Worm (Caenorhabditis elegans) whole organism, young adult: Measurements from ENCODE around the gene hlh-15.
A peak's percentile ranks its signal among the peaks of the same experiment; 100 is the strongest.

Source experiments
- B0035.1 ChIP-seq: sonication (generic microtip); optimal IDR thresholded peaks from 2 replicates; lab custom pipeline; 2016; ENCODE audit warnings: missing genetic modification characterization, mild to moderate bottlenecking, missing compliant biosample characterization, missing genotype, missing genetic modification reagents
- B0261.1 ChIP-seq: sonication (generic microtip); optimal IDR thresholded peaks from 2 replicates; lab custom pipeline; 2016; ENCODE audit warnings: mild to moderate bottlenecking, missing genetic modification characterization, moderate library complexity, missing compliant biosample characterization
- F23B12.7 ChIP-seq: sonication (generic microtip); optimal IDR thresholded peaks from 2 replicates; lab custom pipeline; 2017; ENCODE audit warnings: missing genetic modification characterization, mild to moderate bottlenecking, missing compliant biosample characterization, antibody characterized with exemption, moderate library complexity; ENCODE audit not compliant: insufficient read depth
- F37B4.10 ChIP-seq: fragments of 200-800 bp; sonication (Bioruptor generic); IDR thresholded peaks from 2 replicates; pipeline ENCODE4 v1.3.6; 2022; ENCODE audit warnings: missing genetic modification characterization, missing compliant biosample characterization
- F55B11.4 ChIP-seq: sonication (generic microtip); optimal IDR thresholded peaks from 2 replicates; lab custom pipeline; 2016; ENCODE audit warnings: missing compliant biosample characterization, missing genetic modification characterization, borderline replicate concordance; ENCODE audit not compliant: insufficient read depth
- F57A8.1 ChIP-seq: fragments of 200-800 bp; sonication (Bioruptor generic); optimal IDR thresholded peaks from 2 replicates; lab custom pipeline; 2018; ENCODE audit warnings: mild to moderate bottlenecking, missing genetic modification characterization, moderate library complexity, missing compliant biosample characterization
- T07F8.4 ChIP-seq: sonication (generic microtip); optimal IDR thresholded peaks from 2 replicates; lab custom pipeline; 2016; ENCODE audit warnings: mild to moderate bottlenecking, missing genetic modification characterization, moderate library complexity, missing compliant biosample characterization
- Y56A3A.18 ChIP-seq: fragments of 200-800 bp; sonication (Bioruptor generic); IDR thresholded peaks from 2 replicates; pipeline ENCODE4 v1.3.6; 2022; ENCODE audit warnings: missing genetic modification reagents, missing genetic modification characterization, missing compliant biosample characterization
- ama-1 ChIP-seq, 3 experiments: fragments of 150-350 bp in 1 of 3; sonication (generic microtip) in 2 of 3; optimal IDR thresholded peaks; 2 replicates each; lab custom pipeline; 2014 to 2018; ENCODE audit warnings: missing biosample characterization in 2 of 3, missing genetic modification characterization in 2 of 3, missing genetic modification reagents in 2 of 3
- aptf-2 ChIP-seq: fragments of 200-800 bp; sonication (Bioruptor generic); conservative IDR thresholded peaks from 2 replicates; pipeline ENCODE4 v1.3.6; 2022; ENCODE audit warnings: missing genetic modification reagents, missing genetic modification characterization, missing compliant biosample characterization
- aptf-3 ChIP-seq: fragments of 200-800 bp; sonication (Bioruptor generic); IDR thresholded peaks from 2 replicates; pipeline ENCODE4 v1.3.6; 2022; ENCODE audit warnings: missing genetic modification characterization, missing compliant biosample characterization
- attf-5 ChIP-seq: fragments of 200-800 bp; sonication (Bioruptor generic); optimal IDR thresholded peaks from 2 replicates; lab custom pipeline; 2018; ENCODE audit warnings: mild to moderate bottlenecking, missing genetic modification characterization, missing compliant biosample characterization
- attf-6 ChIP-seq: fragments of 200-800 bp; sonication (Bioruptor generic); IDR thresholded peaks from 2 replicates; pipeline ENCODE4 v1.3.6; 2022; ENCODE audit warnings: missing genetic modification reagents, missing genetic modification characterization, missing compliant biosample characterization
- cebp-1 ChIP-seq, 2 experiments: fragments of 200-800 bp in 1 of 2; sonication (Bioruptor generic) in 1 of 2; sonication (generic microtip) in 1 of 2; IDR thresholded peaks in 1 of 2; optimal IDR thresholded peaks in 1 of 2; 2 replicates each; pipeline versions ENCODE4 v1.3.6 to Lab custom; 2017 to 2022; ENCODE audit warnings: missing compliant biosample characterization in 2 of 2, missing genetic modification characterization in 2 of 2, mild to moderate bottlenecking in 1 of 2, missing genetic modification reagents in 1 of 2, moderate library complexity in 1 of 2
- cebp-2 ChIP-seq: fragments of 200-800 bp; sonication (Bioruptor generic); IDR thresholded peaks from 2 replicates; pipeline ENCODE4 v1.3.6; 2022; ENCODE audit warnings: missing genetic modification characterization, missing compliant biosample characterization
- ceh-100 ChIP-seq: fragments of 200-800 bp; sonication (Bioruptor generic); IDR thresholded peaks from 2 replicates; pipeline ENCODE4 v1.3.6; 2022; ENCODE audit warnings: missing genetic modification reagents, missing genetic modification characterization, missing compliant biosample characterization
- ceh-27 ChIP-seq: fragments of 200-800 bp; sonication (Bioruptor generic); optimal IDR thresholded peaks from 2 replicates; lab custom pipeline; 2018; ENCODE audit warnings: mild to moderate bottlenecking, missing genetic modification characterization, moderate library complexity, missing compliant biosample characterization
- ceh-40 ChIP-seq: fragments of 200-800 bp; sonication (Bioruptor generic); IDR thresholded peaks from 2 replicates; pipeline ENCODE4 v1.3.6; 2022; ENCODE audit warnings: missing genetic modification characterization, missing compliant biosample characterization
- chd-7 ChIP-seq: sonication (generic microtip); optimal IDR thresholded peaks from 2 replicates; lab custom pipeline; 2016; ENCODE audit warnings: mild to moderate bottlenecking, missing genetic modification characterization, moderate library complexity, missing compliant biosample characterization
- egl-44 ChIP-seq: fragments of 200-800 bp; sonication (Bioruptor generic); IDR thresholded peaks from 2 replicates; pipeline ENCODE4 v1.3.6; 2022; ENCODE audit warnings: missing genetic modification reagents, missing genetic modification characterization, missing compliant biosample characterization
- egrh-3 ChIP-seq: fragments of 200-800 bp; sonication (Bioruptor generic); IDR thresholded peaks from 2 replicates; pipeline ENCODE4 v1.3.6; 2022; ENCODE audit warnings: missing genetic modification reagents, missing genetic modification characterization, missing compliant biosample characterization
- ekl-4 ChIP-seq: fragments of 200-800 bp; sonication (Bioruptor generic); IDR thresholded peaks from 2 replicates; pipeline ENCODE4 v1.3.6; 2022; ENCODE audit warnings: missing genetic modification reagents, missing genetic modification characterization, missing compliant biosample characterization
- gei-17 ChIP-seq: fragments of 200-800 bp; sonication (Bioruptor generic); optimal IDR thresholded peaks from 2 replicates; lab custom pipeline; 2018; ENCODE audit warnings: mild to moderate bottlenecking, missing genetic modification characterization, missing compliant biosample characterization
- him-1 ChIP-seq: sonication (generic microtip); optimal IDR thresholded peaks from 2 replicates; lab custom pipeline; 2016; ENCODE audit warnings: missing genotype, missing genetic modification reagents, missing genetic modification characterization, missing compliant biosample characterization
- hlh-12 ChIP-seq: sonication (generic microtip); optimal IDR thresholded peaks from 2 replicates; lab custom pipeline; 2016; ENCODE audit warnings: missing genetic modification characterization, missing compliant biosample characterization
- hmg-1.2 ChIP-seq: fragments of 200-800 bp; sonication (Bioruptor generic); IDR thresholded peaks from 2 replicates; pipeline ENCODE4 v1.3.6; 2022; ENCODE audit warnings: missing genetic modification reagents, missing genetic modification characterization, missing compliant biosample characterization
- hmg-20 ChIP-seq: fragments of 200-800 bp; sonication (Bioruptor generic); IDR thresholded peaks from 2 replicates; pipeline ENCODE4 v1.3.6; 2022; ENCODE audit warnings: missing genetic modification reagents, missing genetic modification characterization, missing compliant biosample characterization
- hsf-1 ChIP-seq: fragments of 200-800 bp; sonication (Bioruptor generic); IDR thresholded peaks from 2 replicates; pipeline ENCODE4 v1.3.6; 2022; ENCODE audit warnings: missing genetic modification reagents, missing genetic modification characterization, missing compliant biosample characterization
- lag-1 ChIP-seq: fragments of 200-800 bp; sonication (Bioruptor generic); IDR thresholded peaks from 2 replicates; pipeline ENCODE4 v1.3.6; 2022; ENCODE audit warnings: missing genetic modification reagents, missing genetic modification characterization, missing compliant biosample characterization
- lin-35 ChIP-seq, 3 experiments: fragments of 150-350 bp in 2 of 3; sonication (generic microtip) in 1 of 3; optimal IDR thresholded peaks; 2 replicates each; lab custom pipeline; 2014 to 2018; ENCODE audit warnings: missing biosample characterization in 3 of 3, missing genetic modification characterization in 3 of 3, missing genetic modification reagents in 3 of 3
- lin-40 ChIP-seq: sonication (generic microtip); optimal IDR thresholded peaks from 2 replicates; lab custom pipeline; 2016; ENCODE audit warnings: missing genetic modification characterization, mild to moderate bottlenecking, missing compliant biosample characterization, missing genotype, missing genetic modification reagents
- lir-1 ChIP-seq: fragments of 200-800 bp; sonication (Bioruptor generic); conservative IDR thresholded peaks from 2 replicates; pipeline ENCODE4 v1.3.6; 2022; ENCODE audit warnings: missing genetic modification reagents, missing genetic modification characterization, missing compliant biosample characterization
- lsl-1 ChIP-seq: fragments of 200-800 bp; sonication (Bioruptor generic); optimal IDR thresholded peaks from 2 replicates; lab custom pipeline; 2018; ENCODE audit warnings: mild to moderate bottlenecking, missing genetic modification characterization, moderate library complexity, missing compliant biosample characterization
- lsy-27 ChIP-seq: sonication (generic microtip); optimal IDR thresholded peaks from 2 replicates; lab custom pipeline; 2017; ENCODE audit warnings: missing genetic modification characterization, mild to moderate bottlenecking, missing compliant biosample characterization, antibody characterized with exemption, missing genotype, borderline replicate concordance; ENCODE audit not compliant: insufficient read depth
- madf-8 ChIP-seq: fragments of 200-800 bp; sonication (Bioruptor generic); conservative IDR thresholded peaks from 2 replicates; pipeline ENCODE4 v1.3.6; 2022; ENCODE audit warnings: missing genetic modification reagents, missing genetic modification characterization, missing compliant biosample characterization
- nfya-2 ChIP-seq: fragments of 200-800 bp; sonication (Bioruptor generic); IDR thresholded peaks from 2 replicates; pipeline ENCODE4 v1.3.6; 2022; ENCODE audit warnings: missing genetic modification reagents, missing genetic modification characterization, missing compliant biosample characterization
- nfyb-1 ChIP-seq: fragments of 200-800 bp; sonication (Bioruptor generic); IDR thresholded peaks from 2 replicates; pipeline ENCODE4 v1.3.6; 2022; ENCODE audit warnings: missing genetic modification reagents, missing genetic modification characterization, missing compliant biosample characterization
- nhr-120 ChIP-seq: fragments of 200-800 bp; sonication (Bioruptor generic); IDR thresholded peaks from 2 replicates; pipeline ENCODE4 v1.3.6; 2022; ENCODE audit warnings: missing genetic modification characterization, missing compliant biosample characterization
- nhr-80 ChIP-seq: sonication (generic microtip); optimal IDR thresholded peaks from 2 replicates; lab custom pipeline; 2016; ENCODE audit warnings: missing genetic modification characterization, missing compliant biosample characterization
- tbp1 ChIP-seq: fragments of 200-800 bp; sonication (Bioruptor generic); optimal IDR thresholded peaks from 2 replicates; lab custom pipeline; 2018; ENCODE audit warnings: mild to moderate bottlenecking, missing genetic modification characterization, missing compliant biosample characterization
- tbx-9 ChIP-seq: sonication (generic microtip); optimal IDR thresholded peaks from 2 replicates; lab custom pipeline; 2016; ENCODE audit warnings: borderline replicate concordance, missing genetic modification characterization, inconsistent platforms, missing compliant biosample characterization
- unc-130 ChIP-seq: sonication (generic microtip); optimal IDR thresholded peaks from 2 replicates; lab custom pipeline; 2016; ENCODE audit warnings: missing genetic modification reagents, missing genetic modification characterization, missing compliant biosample characterization
- xnd-1 ChIP-seq: sonication (generic microtip); optimal IDR thresholded peaks from 2 replicates; lab custom pipeline; 2016; ENCODE audit warnings: missing genotype, missing genetic modification reagents, missing genetic modification characterization, missing compliant biosample characterization
- zfh-2 ChIP-seq: fragments of 200-800 bp; sonication (Bioruptor generic); conservative IDR thresholded peaks from 2 replicates; pipeline ENCODE4 v1.3.6; 2022; ENCODE audit warnings: missing genetic modification reagents, missing genetic modification characterization, missing compliant biosample characterization
- zim-3 ChIP-seq: sonication (generic microtip); optimal IDR thresholded peaks from 2 replicates; lab custom pipeline; 2017; ENCODE audit warnings: mild to moderate bottlenecking, missing genetic modification characterization, moderate library complexity, missing compliant biosample characterization
- ztf-22 ChIP-seq: fragments of 200-800 bp; sonication (Bioruptor generic); optimal IDR thresholded peaks from 2 replicates; lab custom pipeline; 2018; ENCODE audit warnings: mild to moderate bottlenecking, missing genetic modification characterization, moderate library complexity, missing compliant biosample characterization
- ztf-3 ChIP-seq: fragments of 200-800 bp; sonication (Bioruptor generic); optimal IDR thresholded peaks from 2 replicates; lab custom pipeline; 2018; ENCODE audit warnings: mild to moderate bottlenecking, missing genetic modification characterization, missing compliant biosample characterization
- ztf-6 ChIP-seq: fragments of 200-800 bp; sonication (Bioruptor generic); IDR thresholded peaks from 2 replicates; pipeline ENCODE4 v1.3.6; 2022; ENCODE audit warnings: missing genetic modification reagents, missing genetic modification characterization, missing compliant biosample characterization

hlh-15 gene

DNA sequence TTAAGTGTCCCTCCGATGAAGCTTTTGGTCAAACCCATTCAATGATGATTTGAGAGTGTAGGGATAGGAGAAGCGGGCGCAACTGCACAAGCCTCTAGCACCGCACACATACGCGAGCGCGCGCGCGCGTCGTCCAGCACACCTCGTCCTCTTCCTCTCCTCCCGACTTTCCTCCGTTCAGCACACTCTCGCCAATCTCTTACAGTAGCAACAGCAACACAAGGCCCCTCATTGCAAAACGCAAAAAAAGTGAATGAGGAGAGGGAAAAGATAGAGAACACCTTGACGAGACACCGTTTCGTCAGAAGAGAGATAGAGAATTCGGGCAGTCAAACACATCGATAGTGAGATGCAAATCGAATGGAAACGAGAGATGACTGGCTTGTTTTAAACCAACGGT, 19.3 kb upstream of the hlh-15 start (continued):
- TF ChIP-seq ztf-3 (GFP tag; lab: Kevin White, UChicago) (no peak), hlh-12 (no peak), ekl-4 (GFP tag; lab: Robert Waterston, UW) (0 out of 2 replicates have a peak, but pooled peaks have one; percentile 26), tbp1 (GFP tag; lab: Kevin White, UChicago) (no peak), ceh-40 (no peak), lir-1 (GFP tag; lab: Robert Waterston, UW) (no peak), egrh-3 (GFP tag; lab: Robert Waterston, UW) (peak; percentile 93), F37B4.10 (GFP tag; lab: Robert Waterston, UW) (no peak), aptf-2 (GFP tag; lab: Robert Waterston, UW) (no peak), hsf-1 (no peak), ceh-27 (GFP tag; lab: Kevin White, UChicago) (peak; percentile 57), F23B12.7 (peak; percentile 3), Y56A3A.18 (GFP tag; lab: Robert Waterston, UW) (peak; percentile 52; the same call in 1 of the 2 replicates), aptf-3 (no peak), lin-35 (GFP tag; optimal IDR thresholded peaks at IDR 0.05; lab: Kevin White, UChicago) (no peak), chd-7 (tag; lab: Kevin White, UChicago) (peak; percentile 3), egl-44 (GFP tag; lab: Robert Waterston, UW) (no peak), lin-40 (tag; lab: Kevin White, UChicago) (peak; percentile 44), ama-1 (optimal IDR thresholded peaks at IDR 0.05; lab: Kevin White, UChicago) (no peak), ama-1 (GFP tag; optimal IDR thresholded peaks at IDR 0.05; lab: Kevin White, UChicago) (no peak), lsl-1 (GFP tag; lab: Kevin White, UChicago) (no peak), attf-5 (peak; percentile 47), T07F8.4 (no peak), nhr-80 (tag; lab: Kevin White, UChicago) (peak; percentile 91), B0035.1 (tag; lab: Kevin White, UChicago) (no peak), F57A8.1 (GFP tag; lab: Kevin White, UChicago) (no peak), hmg-20 (GFP tag; lab: Robert Waterston, UW) (no peak), nfya-2 (no peak), ztf-6 (GFP tag; lab: Robert Waterston, UW) (no peak), zfh-2 (peak; percentile 98), cebp-1 (GFP tag; IDR thresholded peaks at IDR 0.05; lab: Robert Waterston, UW) (0 out of 2 replicates have a peak, but pooled peaks have one; percentile 29), cebp-1 (tag; optimal IDR thresholded peaks at IDR 0.05; lab: Kevin White, UChicago) (no peak), madf-8 (GFP tag; lab: Robert Waterston, UW) (no peak), lsy-27 (tag; lab: Kevin White, UChicago) (no peak), F55B11.4 (tag; lab: Kevin White, UChicago) (no peak), nfyb-1 (no peak; the same call in 1 of the 2 replicates), lag-1 (GFP tag; lab: Robert Waterston, UW) (no peak), unc-130 (GFP tag; lab: Kevin White, UChicago) (no peak), xnd-1 (tag; lab: Kevin White, UChicago) (no peak), nhr-120 (GFP tag; lab: Robert Waterston, UW) (no peak), ceh-100 (GFP tag; lab: Robert Waterston, UW) (no peak), cebp-2 (GFP tag; lab: Robert Waterston, UW) (no peak), attf-6 (GFP tag; lab: Robert Waterston, UW) (no peak), gei-17 (GFP tag; lab: Kevin White, UChicago) (no peak), tbx-9 (tag; lab: Kevin White, UChicago) (no peak), ztf-22 (GFP tag; lab: Kevin White, UChicago) (no peak), zim-3 (tag; lab: Kevin White, UChicago) (no peak), him-1 (tag; lab: Kevin White, UChicago) (no peak), hmg-1.2 (GFP tag; lab: Robert Waterston, UW) (peak; percentile 58), B0261.1 (tag; lab: Kevin White, UChicago) (no peak)
